Fruit fly (Drosophila melanogaster): ENCODE results near the gene CG18234.

CG18234 gene

DNA sequence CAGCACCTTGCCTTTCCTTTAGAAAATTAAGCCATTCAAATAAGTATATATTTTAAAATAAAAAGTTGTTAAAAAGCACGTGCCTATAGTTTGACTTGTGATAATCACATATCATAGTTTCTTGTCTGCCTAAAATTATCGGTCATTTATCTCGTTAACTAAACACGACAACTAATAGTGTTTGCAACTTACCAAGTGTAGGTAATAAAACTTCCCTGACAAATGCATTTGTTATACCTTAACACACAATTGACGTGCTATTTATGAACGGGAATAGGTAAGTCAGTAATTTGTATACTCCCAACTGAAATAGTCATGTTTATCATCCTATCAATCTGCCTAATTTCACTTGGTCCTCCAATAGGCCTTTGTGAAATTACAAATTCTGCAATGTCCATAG, at the start of gene CG18234:
Gene CG18234 (plus strand): TSS at position 301 of the 400 bp plus-strand sequence.
- TF ChIP-seq Hr83 (GFP tag; optimal IDR thresholded peaks at IDR 0.05; ENCODE audit: poor library complexity, severe bottlenecking) (no peak), lola (GFP tag; optimal IDR thresholded peaks at IDR 0.05) (no peak), Mio (GFP tag; optimal IDR thresholded peaks at IDR 0.05) (no peak), pan (optimal IDR thresholded peaks at IDR 0.05) (no peak), Dif (GFP tag; optimal IDR thresholded peaks at IDR 0.05; ENCODE audit: partially characterized antibody) (no peak), Myc (optimal IDR thresholded peaks at IDR 0.05) (no peak), woc (GFP tag; optimal IDR thresholded peaks at IDR 0.05) (no peak), fru (GFP tag; optimal IDR thresholded peaks at IDR 0.05) (no peak), CG9705 (GFP tag; optimal IDR thresholded peaks at IDR 0.05) (no peak), br (GFP tag; optimal IDR thresholded peaks at IDR 0.05) (no peak), foxo (GFP tag; optimal IDR thresholded peaks at IDR 0.05) (no peak), Jra (GFP tag; optimal IDR thresholded peaks at IDR 0.05) (no peak), brk (GFP tag; optimal IDR thresholded peaks at IDR 0.05) (no peak)

- TF ChIP-seq br (GFP tag; optimal IDR thresholded peaks at IDR 0.05): no peak
- no peak for TF ChIP-seq usp (GFP tag; optimal IDR thresholded peaks at IDR 0.05)
- TF ChIP-seq fru (GFP tag; optimal IDR thresholded peaks at IDR 0.05): no peak
- no peak for TF ChIP-seq Hr78 (GFP tag; optimal IDR thresholded peaks at IDR 0.05)
- no peak for TF ChIP-seq Rel (GFP tag; optimal IDR thresholded peaks at IDR 0.05)
- no peak for TF ChIP-seq Rel (tag; optimal IDR thresholded peaks at IDR 0.05)
- TF ChIP-seq rgr (GFP tag; optimal IDR thresholded peaks at IDR 0.05): no peak
- TF ChIP-seq Dif (GFP tag; optimal IDR thresholded peaks at IDR 0.05; ENCODE audit: partially characterized antibody): no peak
- no peak for TF ChIP-seq CG32264 (GFP tag; optimal IDR thresholded peaks at IDR 0.05)
Observed at dm6 chr3L:18559958-18560357, 43.3 kb upstream of the CG18234 start, which contains the start of gene AstC-R1. Gene AstC-R1 (plus strand): TSS chr3L:18560258.

- no peak for TF ChIP-seq brk (GFP tag; optimal IDR thresholded peaks at IDR 0.05)
- TF ChIP-seq dl (GFP tag; optimal IDR thresholded peaks at IDR 0.05; ENCODE audit: insufficient read depth in 1 of 2, partially characterized antibody in 2 of 2): no peak
- no peak for TF ChIP-seq dsf (GFP tag; optimal IDR thresholded peaks at IDR 0.05; ENCODE audit: borderline replicate concordance)
Observed at dm6 chr3L:18588387-18588786, 14.8 kb upstream of the CG18234 start, which contains the start of gene CG7271. Gene CG7271 (plus strand): TSS chr3L:18588759.

DNA sequence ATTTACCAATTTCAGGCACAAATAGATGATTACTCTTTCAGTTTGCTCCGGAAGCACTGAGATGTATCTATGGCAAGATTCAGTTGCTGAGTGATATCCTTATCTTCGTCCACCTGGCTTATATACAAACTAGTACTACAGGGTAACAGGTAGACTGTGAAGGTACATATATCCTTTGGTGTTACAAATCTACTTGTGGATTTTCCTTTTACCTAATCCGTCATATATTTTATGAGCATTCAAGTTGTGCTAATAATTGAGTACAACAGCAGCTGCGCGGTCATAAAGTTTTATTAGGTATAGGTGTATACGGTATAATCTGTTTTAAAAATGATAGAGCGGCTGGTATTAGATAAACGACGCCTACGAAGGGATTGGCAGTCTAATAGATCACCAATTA, 9.6 kb upstream of the CG18234 start, which contains the start of gene term:
Gene term (minus strand): TSS at position 101 of the 400 bp plus-strand sequence.
- TF ChIP-seq psq (GFP tag; optimal IDR thresholded peaks at IDR 0.05): no peak
- TF ChIP-seq Sp1 (GFP tag; optimal IDR thresholded peaks at IDR 0.05): no peak
- no peak for TF ChIP-seq CG9705 (GFP tag; optimal IDR thresholded peaks at IDR 0.05)
- no peak for TF ChIP-seq sv (GFP tag; optimal IDR thresholded peaks at IDR 0.05)
- no peak for TF ChIP-seq Vsx2 (GFP tag; optimal IDR thresholded peaks at IDR 0.05; ENCODE audit: partially characterized antibody)
- no peak for TF ChIP-seq GATAd (GFP tag; optimal IDR thresholded peaks at IDR 0.05)
- no peak for TF ChIP-seq Dif (GFP tag; optimal IDR thresholded peaks at IDR 0.05; ENCODE audit: partially characterized antibody)
- no peak for TF ChIP-seq h (GFP tag; optimal IDR thresholded peaks at IDR 0.05)
- no peak for TF ChIP-seq Hnf4 (GFP tag; optimal IDR thresholded peaks at IDR 0.05)
- TF ChIP-seq N (GFP tag; optimal IDR thresholded peaks at IDR 0.05): no peak
- no peak for TF ChIP-seq lola (GFP tag; optimal IDR thresholded peaks at IDR 0.05)
- TF ChIP-seq Hr78 (GFP tag; optimal IDR thresholded peaks at IDR 0.05): no peak

dm6 chr3L:18605172-18605571, 1.9 kb downstream of the CG18234 start, which contains the start of gene CG18233:
Gene CG18233 (plus strand): TSS chr3L:18605472.
- TF ChIP-seq Rel (GFP tag; optimal IDR thresholded peaks at IDR 0.05): no peak
- TF ChIP-seq Rel (tag; optimal IDR thresholded peaks at IDR 0.05): no peak
- no peak for TF ChIP-seq rgr (GFP tag; optimal IDR thresholded peaks at IDR 0.05)
- no peak for TF ChIP-seq ey (GFP tag; optimal IDR thresholded peaks at IDR 0.05)
- no peak for TF ChIP-seq pan (optimal IDR thresholded peaks at IDR 0.05)
- no peak for TF ChIP-seq h (GFP tag; optimal IDR thresholded peaks at IDR 0.05)
- no peak for TF ChIP-seq OdsH (GFP tag; optimal IDR thresholded peaks at IDR 0.05)
- no peak for TF ChIP-seq sv (GFP tag; optimal IDR thresholded peaks at IDR 0.05)
- TF ChIP-seq Jra (GFP tag; optimal IDR thresholded peaks at IDR 0.05): no peak
- no peak for TF ChIP-seq Myc (optimal IDR thresholded peaks at IDR 0.05)
- no peak for TF ChIP-seq Abd-B (GFP tag; optimal IDR thresholded peaks at IDR 0.05)
- TF ChIP-seq Hr78 (GFP tag; optimal IDR thresholded peaks at IDR 0.05): no peak
- TF ChIP-seq jim (GFP tag; optimal IDR thresholded peaks at IDR 0.05): no peak
- no peak for TF ChIP-seq br (GFP tag; optimal IDR thresholded peaks at IDR 0.05)
